Worm (Caenorhabditis elegans) whole organism, young adult: ENCODE results near the gene moa-1.

Experiments
- B0336.3 ChIP-seq: fragments of 200-800 bp; sonication (Bioruptor generic); IDR thresholded peaks from 2 replicates; pipeline ENCODE4 v1.3.6; 2022; ENCODE audit warnings: missing genetic modification characterization, missing compliant biosample characterization
- C17E4.6 ChIP-seq: fragments of 200-800 bp; sonication (Bioruptor generic); IDR thresholded peaks from 2 replicates; pipeline ENCODE4 v1.3.6; 2022; ENCODE audit warnings: missing genetic modification reagents, missing genetic modification characterization, missing compliant biosample characterization
- D2030.7 ChIP-seq: fragments of 200-800 bp; sonication (Bioruptor generic); IDR thresholded peaks from 2 replicates; pipeline ENCODE4 v1.3.6; 2022; ENCODE audit warnings: missing genetic modification reagents, missing genetic modification characterization, missing compliant biosample characterization
- F33H1.4 ChIP-seq: fragments of 200-800 bp; sonication (Bioruptor generic); IDR thresholded peaks from 2 replicates; pipeline ENCODE4 v1.3.6; 2022; ENCODE audit warnings: missing genetic modification reagents, missing genetic modification characterization, missing compliant biosample characterization
- F37B4.10 ChIP-seq: fragments of 200-800 bp; sonication (Bioruptor generic); IDR thresholded peaks from 2 replicates; pipeline ENCODE4 v1.3.6; 2022; ENCODE audit warnings: missing genetic modification characterization, missing compliant biosample characterization
- F39B2.1 ChIP-seq: fragments of 200-800 bp; sonication (Bioruptor generic); IDR thresholded peaks from 2 replicates; pipeline ENCODE4 v1.3.6; 2022; ENCODE audit warnings: missing genetic modification reagents, missing genetic modification characterization, missing compliant biosample characterization
- F52B5.7 ChIP-seq: sonication (generic microtip); optimal IDR thresholded peaks from 2 replicates; lab custom pipeline; 2016; ENCODE audit warnings: mild to moderate bottlenecking, missing genetic modification characterization, missing compliant biosample characterization
- Y79H2A.3 ChIP-seq: fragments of 200-800 bp; sonication (Bioruptor generic); conservative IDR thresholded peaks from 2 replicates; pipeline ENCODE4 v1.3.6; 2022; ENCODE audit warnings: missing genetic modification reagents, missing genetic modification characterization, missing compliant biosample characterization
- akir-1 ChIP-seq: fragments of 200-800 bp; sonication (Bioruptor generic); optimal IDR thresholded peaks from 2 replicates; lab custom pipeline; 2018; ENCODE audit warnings: mild to moderate bottlenecking, missing genetic modification characterization, moderate library complexity, missing compliant biosample characterization
- ama-1 ChIP-seq, 3 experiments: fragments of 150-350 bp in 1 of 3; sonication (generic microtip) in 2 of 3; optimal IDR thresholded peaks; 2 replicates each; lab custom pipeline; 2014 to 2018; ENCODE audit warnings: missing biosample characterization in 2 of 3, missing genetic modification characterization in 2 of 3, missing genetic modification reagents in 2 of 3
- aptf-3 ChIP-seq: fragments of 200-800 bp; sonication (Bioruptor generic); IDR thresholded peaks from 2 replicates; pipeline ENCODE4 v1.3.6; 2022; ENCODE audit warnings: missing genetic modification characterization, missing compliant biosample characterization
- attf-3 ChIP-seq: fragments of 200-800 bp; sonication (Bioruptor generic); conservative IDR thresholded peaks from 2 replicates; pipeline ENCODE4 v1.3.6; 2022; ENCODE audit warnings: missing genetic modification reagents, missing genetic modification characterization, missing compliant biosample characterization
- attf-5 ChIP-seq: fragments of 200-800 bp; sonication (Bioruptor generic); optimal IDR thresholded peaks from 2 replicates; lab custom pipeline; 2018; ENCODE audit warnings: mild to moderate bottlenecking, missing genetic modification characterization, missing compliant biosample characterization
- ccch-3 ChIP-seq: fragments of 200-800 bp; sonication (Bioruptor generic); optimal IDR thresholded peaks from 2 replicates; lab custom pipeline; 2018; ENCODE audit warnings: mild to moderate bottlenecking, missing genetic modification characterization, missing compliant biosample characterization
- ceh-79 ChIP-seq: sonication (generic microtip); optimal IDR thresholded peaks from 2 replicates; lab custom pipeline; 2017; ENCODE audit warnings: mild to moderate bottlenecking, missing genetic modification characterization, missing compliant biosample characterization
- dox-1 ChIP-seq: fragments of 200-800 bp; sonication (Bioruptor generic); IDR thresholded peaks from 2 replicates; pipeline ENCODE4 v1.3.6; 2022; ENCODE audit warnings: missing genetic modification reagents, missing genetic modification characterization, missing compliant biosample characterization
- efl-1 ChIP-seq: fragments of 150-350 bp; optimal IDR thresholded peaks from 2 replicates; lab custom pipeline; 2014; ENCODE audit warnings: missing biosample characterization, missing genetic modification reagents, missing genetic modification characterization
- egrh-3 ChIP-seq: fragments of 200-800 bp; sonication (Bioruptor generic); IDR thresholded peaks from 2 replicates; pipeline ENCODE4 v1.3.6; 2022; ENCODE audit warnings: missing genetic modification reagents, missing genetic modification characterization, missing compliant biosample characterization
- gei-17 ChIP-seq: fragments of 200-800 bp; sonication (Bioruptor generic); optimal IDR thresholded peaks from 2 replicates; lab custom pipeline; 2018; ENCODE audit warnings: mild to moderate bottlenecking, missing genetic modification characterization, missing compliant biosample characterization
- lin-26 ChIP-seq: fragments of 200-800 bp; sonication (Bioruptor generic); IDR thresholded peaks from 2 replicates; pipeline ENCODE4 v1.3.6; 2022; ENCODE audit warnings: missing genetic modification reagents, missing genetic modification characterization, missing compliant biosample characterization
- lin-40 ChIP-seq: sonication (generic microtip); optimal IDR thresholded peaks from 2 replicates; lab custom pipeline; 2016; ENCODE audit warnings: missing genetic modification characterization, mild to moderate bottlenecking, missing compliant biosample characterization, missing genotype, missing genetic modification reagents
- lin-54 ChIP-seq: fragments of 200-800 bp; sonication (Bioruptor generic); optimal IDR thresholded peaks from 2 replicates; lab custom pipeline; 2018; ENCODE audit warnings: mild to moderate bottlenecking, missing genetic modification characterization, missing compliant biosample characterization
- lir-1 ChIP-seq: fragments of 200-800 bp; sonication (Bioruptor generic); conservative IDR thresholded peaks from 2 replicates; pipeline ENCODE4 v1.3.6; 2022; ENCODE audit warnings: missing genetic modification reagents, missing genetic modification characterization, missing compliant biosample characterization
- madf-6 ChIP-seq: fragments of 200-800 bp; sonication (Bioruptor generic); IDR thresholded peaks from 2 replicates; pipeline ENCODE4 v1.3.6; 2022; ENCODE audit warnings: missing genetic modification reagents, missing genetic modification characterization, missing compliant biosample characterization
- madf-8 ChIP-seq: fragments of 200-800 bp; sonication (Bioruptor generic); conservative IDR thresholded peaks from 2 replicates; pipeline ENCODE4 v1.3.6; 2022; ENCODE audit warnings: missing genetic modification reagents, missing genetic modification characterization, missing compliant biosample characterization
- mcd-1 ChIP-seq: fragments of 200-800 bp; sonication (Bioruptor generic); IDR thresholded peaks from 2 replicates; pipeline ENCODE4 v1.3.6; 2022; ENCODE audit warnings: missing genetic modification reagents, missing genetic modification characterization, missing compliant biosample characterization
- mel-28 ChIP-seq: sonication (generic microtip); optimal IDR thresholded peaks from 2 replicates; lab custom pipeline; 2016; ENCODE audit warnings: borderline replicate concordance, mild to moderate bottlenecking, missing genetic modification characterization, missing compliant biosample characterization
- mes-4 ChIP-seq: sonication (generic microtip); optimal IDR thresholded peaks from 2 replicates; lab custom pipeline; 2016; ENCODE audit warnings: missing genotype, missing genetic modification characterization, missing compliant biosample characterization
- nhr-80 ChIP-seq: sonication (generic microtip); optimal IDR thresholded peaks from 2 replicates; lab custom pipeline; 2016; ENCODE audit warnings: missing genetic modification characterization, missing compliant biosample characterization
- nhr-90 ChIP-seq: sonication (generic microtip); optimal IDR thresholded peaks from 2 replicates; lab custom pipeline; 2016; ENCODE audit warnings: missing genotype, mild to moderate bottlenecking, missing genetic modification characterization, missing compliant biosample characterization
- pbrm-1 ChIP-seq: fragments of 200-800 bp; sonication (Bioruptor generic); IDR thresholded peaks from 2 replicates; pipeline ENCODE4 v1.3.6; 2022; ENCODE audit warnings: missing genetic modification reagents, missing genetic modification characterization, missing compliant biosample characterization
- sea-2 ChIP-seq: fragments of 200-800 bp; sonication (Bioruptor generic); IDR thresholded peaks from 2 replicates; pipeline ENCODE4 v1.3.6; 2022; ENCODE audit warnings: missing genetic modification characterization, missing compliant biosample characterization
- snpc-1.1 ChIP-seq: sonication (generic microtip); optimal IDR thresholded peaks from 2 replicates; lab custom pipeline; 2017; ENCODE audit warnings: missing genetic modification characterization, mild to moderate bottlenecking, missing compliant biosample characterization, antibody characterized with exemption, moderate library complexity, missing genotype, missing genetic modification reagents; ENCODE audit not compliant: insufficient read depth
- snpc-1.3 ChIP-seq: sonication (generic microtip); optimal IDR thresholded peaks from 2 replicates; lab custom pipeline; 2017; ENCODE audit warnings: missing genetic modification characterization, mild to moderate bottlenecking, missing compliant biosample characterization, antibody characterized with exemption, moderate library complexity, missing genotype, missing genetic modification reagents; ENCODE audit not compliant: insufficient read depth
- tbp1 ChIP-seq: fragments of 200-800 bp; sonication (Bioruptor generic); optimal IDR thresholded peaks from 2 replicates; lab custom pipeline; 2018; ENCODE audit warnings: mild to moderate bottlenecking, missing genetic modification characterization, missing compliant biosample characterization
- zfh-2 ChIP-seq: fragments of 200-800 bp; sonication (Bioruptor generic); conservative IDR thresholded peaks from 2 replicates; pipeline ENCODE4 v1.3.6; 2022; ENCODE audit warnings: missing genetic modification reagents, missing genetic modification characterization, missing compliant biosample characterization
- ztf-22 ChIP-seq: fragments of 200-800 bp; sonication (Bioruptor generic); optimal IDR thresholded peaks from 2 replicates; lab custom pipeline; 2018; ENCODE audit warnings: mild to moderate bottlenecking, missing genetic modification characterization, moderate library complexity, missing compliant biosample characterization
- ztf-3 ChIP-seq: fragments of 200-800 bp; sonication (Bioruptor generic); optimal IDR thresholded peaks from 2 replicates; lab custom pipeline; 2018; ENCODE audit warnings: mild to moderate bottlenecking, missing genetic modification characterization, missing compliant biosample characterization
- ztf-6 ChIP-seq: fragments of 200-800 bp; sonication (Bioruptor generic); IDR thresholded peaks from 2 replicates; pipeline ENCODE4 v1.3.6; 2022; ENCODE audit warnings: missing genetic modification reagents, missing genetic modification characterization, missing compliant biosample characterization

moa-1 gene

DNA sequence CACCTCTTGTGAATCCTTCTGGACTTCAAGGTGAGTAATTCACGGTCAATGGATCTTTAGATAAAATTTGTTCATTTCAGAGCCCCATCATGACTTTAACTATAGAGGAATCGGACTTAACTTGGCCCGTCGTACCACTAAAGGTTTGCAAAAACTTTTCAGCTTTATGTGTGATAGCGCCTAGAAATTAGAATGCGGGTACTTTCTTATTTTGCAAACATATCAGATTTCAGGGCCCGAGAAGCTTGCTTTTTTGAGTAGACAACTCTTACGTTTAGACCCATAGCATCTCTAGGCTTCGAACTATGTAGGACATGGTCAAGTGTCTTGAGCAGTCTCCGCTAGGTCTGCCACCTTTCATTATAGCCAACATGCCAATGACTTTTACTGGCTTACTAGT is 7.7 kb upstream of the moa-1 start:
- TF ChIP-seq attf-3 (no peak), ztf-3 (GFP tag; lab: Kevin White, UChicago) (no peak), Y79H2A.3 (GFP tag; lab: Robert Waterston, UW) (no peak), snpc-1.1 (tag; lab: Kevin White, UChicago) (no peak), lir-1 (no peak), ama-1 (optimal IDR thresholded peaks at IDR 0.05; lab: Kevin White, UChicago) (no peak), ama-1 (GFP tag; optimal IDR thresholded peaks at IDR 0.05; lab: Kevin White, UChicago) (no peak), gei-17 (GFP tag; lab: Kevin White, UChicago) (no peak), F52B5.7 (no peak), ztf-6 (GFP tag; lab: Robert Waterston, UW) (no peak)
- TF ChIP-seq, all 124 proteins: peak for 0

DNA sequence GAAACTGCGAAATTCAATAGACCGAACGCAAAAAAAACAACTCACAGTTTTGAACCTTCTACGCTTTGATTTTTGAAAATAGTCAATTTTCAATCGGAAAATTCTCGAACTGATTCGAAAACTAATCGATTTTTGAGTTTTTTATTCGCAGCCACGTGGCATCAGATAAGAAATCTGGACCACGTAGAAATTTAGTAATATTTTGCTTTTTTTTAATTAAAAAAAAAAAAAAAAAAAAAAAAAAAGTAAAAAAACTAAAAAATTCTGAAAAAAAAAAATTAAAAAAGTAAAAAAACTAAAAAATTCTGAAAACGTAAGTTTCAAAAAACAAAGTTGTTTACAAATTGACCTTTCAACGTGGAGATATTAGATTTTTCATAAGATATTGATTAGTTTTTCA is 6.9 kb upstream of the moa-1 start, which contains the start of gene R155.3:
TSS of gene R155.3 (minus strand) at position 101 of the 400 bp plus-strand sequence.
- TF ChIP-seq mcd-1 (no peak), snpc-1.3 (tag; lab: Kevin White, UChicago) (no peak), lin-40 (tag; lab: Kevin White, UChicago) (no peak), nhr-90 (tag; lab: Kevin White, UChicago) (no peak), D2030.7 (GFP tag; lab: Robert Waterston, UW) (no peak), pbrm-1 (GFP tag; lab: Robert Waterston, UW) (no peak), F39B2.1 (GFP tag; lab: Robert Waterston, UW) (no peak), B0336.3 (no peak)

DNA sequence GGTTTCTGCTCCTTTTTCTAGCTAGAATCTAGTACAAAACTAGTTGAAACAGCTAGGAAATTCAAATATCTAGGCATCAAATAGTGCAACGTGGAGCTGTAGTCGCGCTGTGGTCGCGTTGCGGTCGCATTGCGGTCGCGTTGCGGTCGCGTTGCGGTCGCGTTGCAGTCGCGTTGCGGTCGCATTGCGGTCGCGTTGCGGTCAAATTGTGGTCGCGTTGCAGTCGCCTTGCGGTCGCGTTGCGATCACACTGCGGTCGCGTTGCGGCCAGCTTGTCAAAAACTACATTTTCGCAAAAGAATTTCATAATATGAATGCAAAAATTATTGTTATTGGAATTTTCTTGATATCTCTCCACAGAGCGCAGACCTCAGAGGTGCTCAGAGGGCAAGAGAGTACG is 6.3 kb upstream of the moa-1 start:
- 0 out of 2 replicates have a peak, but pooled peaks have one; percentile 17 for TF ChIP-seq sea-2
- peak; percentile 82 for TF ChIP-seq zfh-2 (GFP tag; lab: Robert Waterston, UW)
- no peak for TF ChIP-seq snpc-1.3 (tag; lab: Kevin White, UChicago)
- TF ChIP-seq ztf-22, result no peak

DNA sequence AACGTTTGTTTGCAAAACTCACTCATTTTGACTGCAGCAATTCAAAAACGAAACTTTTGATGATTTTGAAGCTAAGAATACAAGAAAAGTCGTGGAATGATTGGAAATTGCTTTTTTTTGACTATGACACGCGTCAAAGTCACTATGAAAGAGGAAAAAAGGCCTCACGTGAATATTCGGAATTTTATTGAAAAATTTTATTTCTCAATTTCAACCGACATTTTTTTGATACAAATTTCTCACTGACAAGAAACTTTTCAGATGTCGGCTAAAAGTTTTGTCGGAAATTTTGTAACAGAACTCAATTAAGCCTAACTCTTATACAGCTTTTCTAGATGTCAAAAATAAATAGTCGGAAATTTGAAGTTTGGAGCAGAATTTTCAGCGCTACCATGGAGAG is 731 bp upstream of the moa-1 start, which contains the start of gene R155.5:
TSS of gene R155.5 (minus strand) at position 101 of the 400 bp plus-strand sequence.
- TF ChIP-seq ceh-79 (tag; lab: Kevin White, UChicago) (no peak), C17E4.6 (GFP tag; lab: Robert Waterston, UW) (no peak), nhr-80 (tag; lab: Kevin White, UChicago) (no peak)

DNA sequence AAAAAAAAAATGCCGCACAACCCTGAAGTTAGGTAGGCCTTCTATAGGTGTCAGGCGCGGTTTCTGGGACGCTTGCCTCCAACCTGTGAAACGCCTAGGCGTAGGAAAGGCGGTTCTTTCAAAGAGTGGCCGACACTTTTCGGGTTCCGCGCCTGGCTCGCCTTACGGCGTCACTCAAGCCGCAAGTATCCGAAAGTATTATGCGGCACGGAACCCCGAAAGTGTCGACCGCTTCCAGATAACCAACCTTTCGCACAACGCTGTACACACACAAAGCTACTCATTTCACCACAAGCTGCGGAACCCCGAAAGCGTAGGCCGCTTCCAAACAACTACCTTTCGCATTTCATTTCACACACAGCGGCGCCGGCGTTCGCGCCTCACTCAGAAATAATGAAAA is 6.6 kb downstream of the moa-1 start:
- TF ChIP-seq lin-26 (GFP tag; lab: Robert Waterston, UW) (no peak), snpc-1.1 (tag; lab: Kevin White, UChicago) (peak; percentile 40), F37B4.10 (GFP tag; lab: Robert Waterston, UW) (peak; percentile 92; the same call in 1 of the 2 replicates), zfh-2 (GFP tag; lab: Robert Waterston, UW) (peak; percentile 53)

DNA sequence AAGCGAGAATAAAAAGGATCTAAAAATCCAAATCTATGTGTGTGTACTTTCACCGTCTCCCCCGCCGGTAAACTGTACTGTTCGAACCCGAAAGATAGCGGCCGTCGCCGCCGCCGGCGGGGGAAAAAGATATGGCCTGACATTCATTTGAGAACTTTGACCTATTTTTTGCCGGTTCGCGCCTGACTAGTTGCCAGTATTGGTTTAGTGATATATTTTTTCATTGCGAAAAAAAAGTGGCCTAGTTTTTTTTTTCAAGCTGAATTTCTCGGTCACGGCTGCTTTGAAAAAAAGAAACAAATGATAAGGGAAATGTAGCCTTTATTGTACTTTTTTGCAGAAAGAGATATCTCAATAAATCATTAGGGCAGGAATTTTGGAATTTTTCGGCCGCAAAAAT is 7.2 kb downstream of the moa-1 start:
- TF ChIP-seq nhr-80 (tag; lab: Kevin White, UChicago) (peak; percentile 78), akir-1 (GFP tag; lab: Kevin White, UChicago) (no peak), ccch-3 (GFP tag; lab: Kevin White, UChicago) (no peak), efl-1 (peak; percentile 72), madf-6 (GFP tag; lab: Robert Waterston, UW) (peak; percentile 69), tbp1 (GFP tag; lab: Kevin White, UChicago) (no peak), lin-54 (GFP tag; lab: Kevin White, UChicago) (peak; percentile 18), aptf-3 (GFP tag; lab: Robert Waterston, UW) (no peak), mcd-1 (peak; percentile 23; the same call in 1 of the 2 replicates), mel-28 (no peak), gei-17 (GFP tag; lab: Kevin White, UChicago) (no peak), mes-4 (tag; lab: Kevin White, UChicago) (no peak), madf-8 (GFP tag; lab: Robert Waterston, UW) (0 out of 2 replicates have a peak, but pooled peaks have one; percentile 13), attf-5 (GFP tag; lab: Kevin White, UChicago) (peak; percentile 56), egrh-3 (GFP tag; lab: Robert Waterston, UW) (no peak), dox-1 (peak; percentile 58; the same call in 1 of the 2 replicates), F33H1.4 (0 out of 2 replicates have a peak, but pooled peaks have one; percentile 7)
